Fruit fly (Drosophila melanogaster) whole organism, prepupa: Measurements from ENCODE around the gene Sk1.

Experiments
- CG10669 ChIP-seq: fragments of 200-800 bp; sonication (Bioruptor generic); optimal IDR thresholded peaks from 3 replicates; lab custom pipeline; 2018; ENCODE audit warnings: missing biosample characterization, mild to moderate bottlenecking, missing genetic modification characterization, moderate library complexity
- CG34406 ChIP-seq: fragments of 200-800 bp; sonication (Bioruptor generic); optimal IDR thresholded peaks from 3 replicates; lab custom pipeline; 2016; ENCODE audit warnings: missing biosample characterization, missing genetic modification characterization
- CG6276 ChIP-seq: fragments of 200-800 bp; sonication (Bioruptor generic); optimal IDR thresholded peaks from 2 replicates; lab custom pipeline; 2017; ENCODE audit warnings: missing biosample characterization, mild to moderate bottlenecking, missing genetic modification characterization
- Hr38 ChIP-seq: sonication (Bioruptor generic); optimal IDR thresholded peaks from 2 replicates; lab custom pipeline; 2016; ENCODE audit warnings: missing biosample characterization, missing genetic modification characterization
- Hr39 ChIP-seq: fragments of 200-800 bp; sonication (Bioruptor generic); optimal IDR thresholded peaks from 2 replicates; lab custom pipeline; 2016; ENCODE audit warnings: missing biosample characterization, missing genetic modification characterization

dm6 chrX:11393003-11393620 lies 49.2 kb upstream of the Sk1 start:
- no peak for TF ChIP-seq CG34406 (GFP tag; lab: Kevin White, UChicago)
- no peak for TF ChIP-seq Hr39 (GFP tag; lab: Kevin White, UChicago)
- no peak for TF ChIP-seq CG10669 (GFP tag; lab: Kevin White, UChicago)
- no peak for TF ChIP-seq CG6276 (GFP tag; lab: Kevin White, UChicago)
- no peak for TF ChIP-seq Hr38
